Worm (Caenorhabditis elegans): ENCODE results near the gene rps-30.

The rps-30 gene

ce11 chrV:7776029-7776628, at the start of gene rps-30, which contains the start of gene rpl-39:
TSS of gene rps-30 (plus strand) at chrV:7776578.
TSS of gene rpl-39 (minus strand) at chrV:7776079.
- no peak for TF ChIP-seq unc-62 (GFP tag; optimal IDR thresholded peaks at IDR 0.05)

- no peak for TF ChIP-seq unc-62 (GFP tag; optimal IDR thresholded peaks at IDR 0.05)
Observed at ce11 chrV:7726927-7727326, 49.5 kb upstream of the rps-30 start.

ce11 chrV:7728003-7728678, 48.2 kb upstream of the rps-30 start:
- no peak for TF ChIP-seq unc-62 (GFP tag; optimal IDR thresholded peaks at IDR 0.05)

- no peak for TF ChIP-seq unc-62 (GFP tag; optimal IDR thresholded peaks at IDR 0.05)
Observed at ce11 chrV:7728679-7729027, 47.7 kb upstream of the rps-30 start, which contains the start of gene Y97E10C.1. TSS of gene Y97E10C.1 (plus strand) at chrV:7728879.

ce11 chrV:7730488-7730887, 45.9 kb upstream of the rps-30 start:
- no peak for TF ChIP-seq unc-62 (GFP tag; optimal IDR thresholded peaks at IDR 0.05)

ce11 chrV:7733240-7733765, 43.1 kb upstream of the rps-30 start:
- TF ChIP-seq unc-62 (GFP tag; optimal IDR thresholded peaks at IDR 0.05) = no peak

- TF ChIP-seq unc-62 (GFP tag; optimal IDR thresholded peaks at IDR 0.05) = no peak
Observed at ce11 chrV:7734909-7735308, 41.5 kb upstream of the rps-30 start, which contains the start of gene clic-1. TSS of gene clic-1 (minus strand) at chrV:7734911.

ce11 chrV:7735319-7735718, 41.1 kb upstream of the rps-30 start, which contains the start of gene srr-10:
TSS of gene srr-10 (plus strand) at chrV:7735619.
- no peak for TF ChIP-seq unc-62 (GFP tag; optimal IDR thresholded peaks at IDR 0.05)

- TF ChIP-seq unc-62 (GFP tag; optimal IDR thresholded peaks at IDR 0.05) = no peak
Observed at ce11 chrV:7737710-7738109, 38.7 kb upstream of the rps-30 start, which contains the start of gene srr-9. TSS of gene srr-9 (plus strand) at chrV:7738010.

ce11 chrV:7739949-7740348, 36.4 kb upstream of the rps-30 start:
- no peak for TF ChIP-seq unc-62 (GFP tag; optimal IDR thresholded peaks at IDR 0.05)

ce11 chrV:7741918-7742317, 34.5 kb upstream of the rps-30 start:
- no peak for TF ChIP-seq unc-62 (GFP tag; optimal IDR thresholded peaks at IDR 0.05)

ce11 chrV:7742485-7742959, 33.9 kb upstream of the rps-30 start, which contains the start of gene fbxl-5:
TSS of gene fbxl-5 (plus strand) at chrV:7742909.
- TF ChIP-seq unc-62 (GFP tag; optimal IDR thresholded peaks at IDR 0.05) = no peak

- no peak for TF ChIP-seq unc-62 (GFP tag; optimal IDR thresholded peaks at IDR 0.05)
Observed at ce11 chrV:7744068-7744467, 32.3 kb upstream of the rps-30 start.

ce11 chrV:7745386-7745785, 31.0 kb upstream of the rps-30 start:
- TF ChIP-seq unc-62 (GFP tag; optimal IDR thresholded peaks at IDR 0.05) = no peak

- TF ChIP-seq unc-62 (GFP tag; optimal IDR thresholded peaks at IDR 0.05) = no peak
Observed at ce11 chrV:7745903-7746302, 30.5 kb upstream of the rps-30 start.

ce11 chrV:7747132-7747531, 29.2 kb upstream of the rps-30 start:
- no peak for TF ChIP-seq unc-62 (GFP tag; optimal IDR thresholded peaks at IDR 0.05)

All from whole organism, dauer.